Fruit fly (Drosophila melanogaster) whole organism, embryonic: ENCODE measurements around the gene pes.

Experiments
- Atf6 ChIP-seq: fragments of 200-800 bp; sonication (Bioruptor generic); IDR thresholded peaks from 2 replicates; pipeline ENCODE4 v1.3.6; 2022; ENCODE audit warnings: missing biosample characterization, missing genetic modification characterization
- Bgb ChIP-seq: fragments of 200-800 bp; sonication (Bioruptor generic); IDR thresholded peaks from 2 replicates; pipeline ENCODE4 v1.3.6; 2022; ENCODE audit warnings: missing biosample characterization, missing genetic modification characterization; ENCODE audit not compliant: partially characterized antibody
- BtbVII ChIP-seq: fragments of 200-800 bp; sonication (Bioruptor generic); optimal IDR thresholded peaks from 3 replicates; lab custom pipeline; 2017; ENCODE audit warnings: missing biosample characterization, mild to moderate bottlenecking, missing genetic modification characterization
- CG10462 ChIP-seq: fragments of 200-800 bp; sonication (Bioruptor generic); optimal IDR thresholded peaks from 2 replicates; lab custom pipeline; 2016; ENCODE audit warnings: missing biosample characterization, missing genetic modification characterization
- CG1233 ChIP-seq: fragments of 200-800 bp; sonication (Bioruptor generic); optimal IDR thresholded peaks from 4 replicates; lab custom pipeline; 2018; ENCODE audit warnings: missing biosample characterization, mild to moderate bottlenecking, missing genetic modification characterization
- CG13775 ChIP-seq: fragments of 200-800 bp; sonication (Bioruptor generic); optimal IDR thresholded peaks from 3 replicates; lab custom pipeline; 2017; ENCODE audit warnings: missing biosample characterization, mild to moderate bottlenecking, missing genetic modification characterization
- CG15514 ChIP-seq: fragments of 200-800 bp; sonication (Bioruptor generic); optimal IDR thresholded peaks from 3 replicates; lab custom pipeline; 2017; ENCODE audit warnings: missing biosample characterization, missing genetic modification characterization, mild to moderate bottlenecking, moderate library complexity, missing genetic modification reagents
- CG17385 ChIP-seq: fragments of 200-800 bp; sonication (Bioruptor generic); optimal IDR thresholded peaks from 3 replicates; lab custom pipeline; 2018; ENCODE audit warnings: missing biosample characterization, mild to moderate bottlenecking, missing genetic modification characterization
- CG18011 ChIP-seq: fragments of 200-800 bp; sonication (Bioruptor generic); optimal IDR thresholded peaks from 2 replicates; lab custom pipeline; 2017; ENCODE audit warnings: missing biosample characterization, missing genetic modification characterization, mild to moderate bottlenecking, moderate library complexity, missing genotype
- CG18599 ChIP-seq: fragments of 200-800 bp; sonication (Bioruptor generic); optimal IDR thresholded peaks from 3 replicates; lab custom pipeline; 2017; ENCODE audit warnings: missing biosample characterization, missing genetic modification characterization, mild to moderate bottlenecking, moderate library complexity, missing genetic modification reagents
- CG34376 ChIP-seq: fragments of 200-800 bp; sonication (Bioruptor generic); optimal IDR thresholded peaks from 2 replicates; lab custom pipeline; 2018; ENCODE audit warnings: missing biosample characterization, mild to moderate bottlenecking, missing genetic modification characterization
- CG4404 ChIP-seq: fragments of 200-800 bp; sonication (Bioruptor generic); IDR thresholded peaks from 2 replicates; pipeline ENCODE4 v1.3.6; 2022; ENCODE audit warnings: missing biosample characterization, missing genetic modification characterization
- CG4854 ChIP-seq: fragments of 200-800 bp; sonication (Bioruptor generic); optimal IDR thresholded peaks from 2 replicates; lab custom pipeline; 2016; ENCODE audit warnings: missing biosample characterization, missing genetic modification characterization, inconsistent platforms
- CG7357 ChIP-seq: fragments of 200-800 bp; sonication (Bioruptor generic); IDR thresholded peaks from 3 replicates; pipeline ENCODE4 v1.3.6; 2022; ENCODE audit warnings: missing biosample characterization, missing genetic modification characterization
- CG7745 ChIP-seq: fragments of 200-800 bp; sonication (Bioruptor generic); optimal IDR thresholded peaks from 2 replicates; lab custom pipeline; 2018; ENCODE audit warnings: missing biosample characterization, mild to moderate bottlenecking, missing genetic modification characterization, moderate library complexity
- CG8478 ChIP-seq: fragments of >200 bp; optimal IDR thresholded peaks from 2 replicates; lab custom pipeline; 2018
- CG8765 ChIP-seq: fragments of 200-800 bp; sonication (Bioruptor generic); IDR thresholded peaks from 2 replicates; pipeline ENCODE4 v1.3.6; 2022; ENCODE audit warnings: missing biosample characterization, missing genetic modification characterization
- CG9215 ChIP-seq: fragments of 200-800 bp; sonication (Bioruptor generic); IDR thresholded peaks from 2 replicates; pipeline ENCODE4 v1.3.6; 2022; ENCODE audit warnings: missing biosample characterization, missing genetic modification characterization
- CG9876 ChIP-seq: fragments of 200-800 bp; sonication (Bioruptor generic); optimal IDR thresholded peaks from 2 replicates; lab custom pipeline; 2016; ENCODE audit warnings: missing biosample characterization, missing genetic modification characterization
- Chrac-16 ChIP-seq: fragments of 200-800 bp; sonication (Bioruptor generic); optimal IDR thresholded peaks from 3 replicates; lab custom pipeline; 2016; ENCODE audit warnings: missing biosample characterization, missing genetic modification characterization
- Deaf1 ChIP-seq: fragments of 200-800 bp; optimal IDR thresholded peaks from 3 replicates; lab custom pipeline; 2019; ENCODE audit warnings: missing biosample characterization, mild to moderate bottlenecking, missing genetic modification characterization, moderate library complexity
- Ets65A ChIP-seq: fragments of 200-800 bp; sonication (Bioruptor generic); peaks from one replicate; lab custom pipeline; 2016; ENCODE audit warnings: missing biosample characterization, missing genetic modification characterization
- Hand ChIP-seq: fragments of 200-800 bp; sonication (Bioruptor generic); optimal IDR thresholded peaks from 2 replicates; lab custom pipeline; 2017; ENCODE audit warnings: mild to moderate bottlenecking, missing biosample characterization, missing genetic modification reagents, missing genetic modification characterization
- MBD-R2 ChIP-seq: fragments of 200-800 bp; sonication (Bioruptor generic); IDR thresholded peaks from 2 replicates; pipeline ENCODE4 v1.3.6; 2022; ENCODE audit warnings: missing biosample characterization, missing genetic modification characterization
- Med ChIP-seq: fragments of 200-800 bp; sonication (Bioruptor generic); peaks from one replicate; lab custom pipeline; 2016; ENCODE audit warnings: missing biosample characterization, missing genetic modification characterization, mild to moderate bottlenecking, inconsistent platforms, moderate library complexity
- Xbp1 ChIP-seq: fragments of 200-800 bp; sonication (Bioruptor generic); optimal IDR thresholded peaks from 3 replicates; lab custom pipeline; 2016; ENCODE audit warnings: missing biosample characterization, mild to moderate bottlenecking, missing genetic modification characterization
- cg ChIP-seq: fragments of 200-800 bp; sonication (Bioruptor generic); optimal IDR thresholded peaks from 3 replicates; lab custom pipeline; 2019; ENCODE audit warnings: missing biosample characterization, mild to moderate bottlenecking, missing genetic modification characterization, moderate library complexity
- chinmo ChIP-seq: fragments of 200-800 bp; sonication (Bioruptor generic); IDR thresholded peaks from 4 replicates; pipeline ENCODE4 v1.3.6; 2022; ENCODE audit warnings: missing biosample characterization, missing genetic modification characterization; ENCODE audit not compliant: partially characterized antibody
- chn ChIP-seq: fragments of 200-800 bp; sonication (Bioruptor generic); optimal IDR thresholded peaks from 2 replicates; lab custom pipeline; 2016; ENCODE audit warnings: missing biosample characterization, missing genetic modification characterization
- exex ChIP-seq: fragments of 200-800 bp; sonication (Bioruptor generic); optimal IDR thresholded peaks from 4 replicates; lab custom pipeline; 2018; ENCODE audit warnings: missing biosample characterization, mild to moderate bottlenecking, missing genetic modification characterization, moderate library complexity
- fru ChIP-seq: fragments of >200 bp; optimal IDR thresholded peaks from 2 replicates; lab custom pipeline; 2017
- gem ChIP-seq: fragments of 200-800 bp; sonication (Bioruptor generic); optimal IDR thresholded peaks from 2 replicates; lab custom pipeline; 2019; ENCODE audit warnings: missing biosample characterization, mild to moderate bottlenecking, missing genetic modification characterization, moderate library complexity
- gro ChIP-seq: fragments of 200-800 bp; sonication (Bioruptor generic); optimal IDR thresholded peaks from 2 replicates; lab custom pipeline; 2016; ENCODE audit warnings: missing biosample characterization, missing genetic modification characterization
- gsb-n ChIP-seq: fragments of 200-800 bp; sonication (Bioruptor generic); optimal IDR thresholded peaks from 3 replicates; lab custom pipeline; 2018; ENCODE audit warnings: missing biosample characterization, mild to moderate bottlenecking, missing genetic modification characterization
- hb ChIP-seq: fragments of 200-800 bp; sonication (Bioruptor generic); IDR thresholded peaks from 3 replicates; pipeline ENCODE4 v1.3.6; 2022; ENCODE audit warnings: missing biosample characterization, missing genetic modification characterization; ENCODE audit not compliant: partially characterized antibody
- her ChIP-seq: fragments of 200-800 bp; sonication (Bioruptor generic); optimal IDR thresholded peaks from 2 replicates; lab custom pipeline; 2016; ENCODE audit warnings: missing biosample characterization, missing genetic modification characterization
- hth ChIP-seq: fragments of >200 bp; optimal IDR thresholded peaks from 2 replicates; lab custom pipeline; 2017; ENCODE audit warnings: inconsistent platforms
- nerfin-1 ChIP-seq: fragments of 200-800 bp; sonication (Bioruptor generic); optimal IDR thresholded peaks from 3 replicates; lab custom pipeline; 2019; ENCODE audit warnings: missing biosample characterization, mild to moderate bottlenecking, missing genetic modification characterization, moderate library complexity
- nom ChIP-seq: fragments of 200-800 bp; sonication (Bioruptor generic); optimal IDR thresholded peaks from 2 replicates; lab custom pipeline; 2017; ENCODE audit warnings: missing biosample characterization, missing genetic modification characterization, mild to moderate bottlenecking, moderate library complexity, missing genetic modification reagents
- otp ChIP-seq: fragments of 200-800 bp; sonication (Bioruptor generic); IDR thresholded peaks from 3 replicates; pipeline ENCODE4, ENCODE4 v1.3.6; 2022; ENCODE audit warnings: missing biosample characterization, missing genetic modification characterization
- pnt ChIP-seq: fragments of 200-800 bp; sonication (Bioruptor generic); optimal IDR thresholded peaks from 3 replicates; lab custom pipeline; 2016; ENCODE audit warnings: missing biosample characterization, missing genetic modification characterization
- row ChIP-seq: fragments of 200-800 bp; sonication (Bioruptor generic); IDR thresholded peaks from 3 replicates; pipeline ENCODE4 v1.3.6; 2022; ENCODE audit warnings: missing biosample characterization, missing genetic modification characterization
- run ChIP-seq: fragments of 200-800 bp; sonication (Bioruptor generic); optimal IDR thresholded peaks from 3 replicates; lab custom pipeline; 2018; ENCODE audit warnings: missing biosample characterization, mild to moderate bottlenecking, missing genetic modification characterization
- sens ChIP-seq: fragments of 200-800 bp; sonication (Bioruptor generic); peaks from one replicate; lab custom pipeline; 2016; ENCODE audit warnings: missing biosample characterization, missing genetic modification characterization
- toy ChIP-seq: fragments of 200-800 bp; sonication (Bioruptor generic); IDR thresholded peaks from 2 replicates; pipeline ENCODE4 v1.3.6; 2022; ENCODE audit warnings: missing biosample characterization, missing genetic modification characterization
- trem ChIP-seq: fragments of 200-800 bp; optimal IDR thresholded peaks from 3 replicates; lab custom pipeline; 2019; ENCODE audit warnings: missing biosample characterization, mild to moderate bottlenecking, missing genetic modification characterization, moderate library complexity
- unc-4 ChIP-seq: fragments of 200-800 bp; sonication (Bioruptor generic); IDR thresholded peaks from 2 replicates; pipeline ENCODE4 v1.3.6; 2022; ENCODE audit warnings: missing biosample characterization, missing genetic modification characterization; ENCODE audit not compliant: partially characterized antibody
- vvl ChIP-seq: fragments of 200-800 bp; sonication (Bioruptor generic); IDR thresholded peaks from 2 replicates; pipeline ENCODE4 v1.3.6; 2022; ENCODE audit warnings: missing biosample characterization, missing genetic modification characterization
- wdn ChIP-seq: fragments of 200-800 bp; sonication (Bioruptor generic); IDR thresholded peaks from 2 replicates; pipeline ENCODE4 v1.3.6; 2022; ENCODE audit warnings: missing biosample characterization, missing genetic modification characterization
- yki ChIP-seq: fragments of >200 bp; optimal IDR thresholded peaks from 3 replicates; lab custom pipeline; 2018
- zfh1 ChIP-seq: fragments of 200-800 bp; sonication (Bioruptor generic); IDR thresholded peaks from 3 replicates; pipeline ENCODE4 v1.3.6; 2022; ENCODE audit warnings: missing biosample characterization, missing genetic modification characterization

pes gene

dm6 chr2L:8033756-8034155 is 39.8 kb upstream of the pes start:
- TF ChIP-seq CG18011 (GFP tag; lab: Kevin White, UChicago) (no peak), chn (GFP tag; lab: Kevin White, UChicago) (no peak), fru (lab: Kevin White, UChicago) (no peak), sens (GFP tag; lab: Kevin White, UChicago) (peak; percentile 12), CG9876 (no peak), Chrac-16 (GFP tag; lab: Kevin White, UChicago) (no peak), trem (no peak), CG10462 (GFP tag; lab: Kevin White, UChicago) (no peak), Ets65A (GFP tag; lab: Kevin White, UChicago) (no peak), CG7745 (tag; lab: Kevin White, UChicago) (no peak), her (GFP tag; lab: Kevin White, UChicago) (no peak), toy (no peak), gem (tag; lab: Kevin White, UChicago) (peak; percentile 9), pnt (GFP tag; lab: Kevin White, UChicago) (no peak), MBD-R2 (GFP tag; lab: Robert Waterston, UW) (no peak), unc-4 (GFP tag; lab: Robert Waterston, UW) (no peak), Med (GFP tag; lab: Kevin White, UChicago) (peak; percentile 42), exex (tag; lab: Kevin White, UChicago) (no peak), row (GFP tag; lab: Robert Waterston, UW) (peak; percentile 27; the same call in 1 of the 3 replicates), gsb-n (tag; lab: Kevin White, UChicago) (no peak), CG13775 (GFP tag; lab: Kevin White, UChicago) (no peak), Hand (no peak)

dm6 chr2L:8031588-8031987 is 37.6 kb upstream of the pes start:
- peak; percentile 33 for TF ChIP-seq CG18599 (GFP tag; lab: Kevin White, UChicago)
- TF ChIP-seq CG8478 (lab: Kevin White, UChicago), result peak; percentile 57
- TF ChIP-seq CG17385 (GFP tag; lab: Kevin White, UChicago), result peak; percentile 69
- TF ChIP-seq CG15514 (GFP tag; lab: Kevin White, UChicago), result peak; percentile 12
- TF ChIP-seq zfh1 (GFP tag; lab: Robert Waterston, UW), result no peak
- TF ChIP-seq row (GFP tag; lab: Robert Waterston, UW), result 0 out of 3 replicates have a peak, but pooled peaks have one; percentile 11
- TF ChIP-seq Bgb, result no peak
- peak; percentile 26; the same call in 1 of the 2 replicates for TF ChIP-seq CG9215 (GFP tag; lab: Robert Waterston, UW)
- TF ChIP-seq Xbp1 (GFP tag; lab: Kevin White, UChicago), result no peak
- peak; percentile 38 for TF ChIP-seq Deaf1 (tag; lab: Kevin White, UChicago)
- TF ChIP-seq Atf6 (GFP tag; lab: Robert Waterston, UW), result no peak
- TF ChIP-seq yki, result peak; percentile 78
- TF ChIP-seq CG18011 (GFP tag; lab: Kevin White, UChicago), result no peak
- peak; percentile 46 for TF ChIP-seq nom (GFP tag; lab: Kevin White, UChicago)
- TF ChIP-seq chinmo (GFP tag; lab: Robert Waterston, UW), result peak; percentile 79; the same call in 2 of the 4 replicates
- no peak for TF ChIP-seq hb (GFP tag; lab: Robert Waterston, UW)
- TF ChIP-seq CG1233 (GFP tag; lab: Kevin White, UChicago), result no peak
- TF ChIP-seq nerfin-1 (tag; lab: Kevin White, UChicago), result peak; percentile 11
- 0 out of 2 replicates have a peak, but pooled peaks have one; percentile 6 for TF ChIP-seq CG8765 (GFP tag; lab: Robert Waterston, UW)
- no peak for TF ChIP-seq CG7357 (GFP tag; lab: Robert Waterston, UW)
- no peak for TF ChIP-seq gem (tag; lab: Kevin White, UChicago)
- no peak for TF ChIP-seq run (tag; lab: Kevin White, UChicago)
- peak; percentile 45 for TF ChIP-seq BtbVII (GFP tag; lab: Kevin White, UChicago)
- no peak for TF ChIP-seq vvl (GFP tag; lab: Robert Waterston, UW)
- peak; percentile 75 for TF ChIP-seq Med (GFP tag; lab: Kevin White, UChicago)
- no peak for TF ChIP-seq otp (GFP tag; lab: Robert Waterston, UW)
- TF ChIP-seq CG4404, result no peak
- no peak for TF ChIP-seq CG4854 (GFP tag; lab: Kevin White, UChicago)
- no peak for TF ChIP-seq wdn (GFP tag; lab: Robert Waterston, UW)
- TF ChIP-seq hth (lab: Kevin White, UChicago), result no peak
- TF ChIP-seq cg (GFP tag; lab: Kevin White, UChicago), result peak; percentile 85
- peak; percentile 5 for TF ChIP-seq gro (GFP tag; lab: Kevin White, UChicago)
- peak; percentile 23 for TF ChIP-seq CG34376 (GFP tag; lab: Kevin White, UChicago)
- 0 out of 2 replicates have a peak, but pooled peaks have one; percentile 36 for TF ChIP-seq unc-4 (GFP tag; lab: Robert Waterston, UW)
